Worm (Caenorhabditis elegans): ENCODE data around the gene aakb-1.

Gene aakb-1

DNA sequence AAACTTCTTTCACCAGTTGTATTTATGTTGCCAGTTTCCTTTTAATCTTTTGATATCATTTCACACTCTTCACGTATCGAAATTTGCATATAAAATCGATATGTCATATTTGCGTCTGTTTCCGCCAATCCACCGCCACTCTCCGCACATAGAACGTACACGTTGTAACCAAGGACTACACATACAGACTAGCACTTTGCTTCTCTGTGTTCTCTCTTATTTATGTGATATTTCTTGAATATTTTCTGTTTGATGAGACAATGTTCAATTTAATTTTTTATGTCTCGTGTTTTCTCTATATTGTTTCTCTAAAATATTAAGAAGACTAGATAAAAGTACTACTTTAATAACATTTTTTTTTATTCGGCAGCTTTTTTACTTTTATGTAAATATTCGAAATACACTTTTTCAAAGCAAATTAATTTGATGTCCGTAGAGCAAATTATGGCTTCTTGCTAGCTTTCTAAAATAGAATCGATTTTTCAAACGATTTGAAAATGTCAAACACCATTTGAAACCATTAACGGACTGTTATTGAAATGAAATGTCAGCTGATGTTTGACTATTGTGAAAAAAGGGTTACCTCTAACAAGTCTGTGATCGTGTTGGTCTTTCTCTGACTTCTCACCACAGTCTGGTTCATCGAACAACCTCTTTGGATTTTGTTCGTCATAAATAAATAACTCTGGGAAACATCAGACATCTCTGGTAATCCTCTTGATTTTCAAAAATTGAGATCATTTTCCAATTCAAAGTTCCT is 2.6 kb upstream of the aakb-1 start:
- TF ChIP-seq sdz-12 (GFP tag; optimal IDR thresholded peaks at IDR 0.05) (no peak), nhr-25 (tag; optimal IDR thresholded peaks at IDR 0.05; ENCODE audit: borderline replicate concordance, insufficient read depth) (no peak), zfp-2 (tag; optimal IDR thresholded peaks at IDR 0.05) (no peak), ceh-82 (tag; optimal IDR thresholded peaks at IDR 0.05) (no peak), Y48G9A.11 (GFP tag; IDR thresholded peaks at IDR 0.05) (no peak), lir-3 (tag; optimal IDR thresholded peaks at IDR 0.05) (no peak), dve-1 (tag; optimal IDR thresholded peaks at IDR 0.05; ENCODE audit: insufficient read depth) (peak; percentile 26), hlh-11 (tag; optimal IDR thresholded peaks at IDR 0.05) (peak; percentile 24), ctbp-1 (GFP tag; IDR thresholded peaks at IDR 0.05) (no peak), nhr-77 (tag; optimal IDR thresholded peaks at IDR 0.05) (no peak), F26F4.8 (GFP tag; conservative IDR thresholded peaks at IDR 0.05) (no peak), aly-2 (tag; optimal IDR thresholded peaks at IDR 0.05) (no peak), mep-1 (tag; optimal IDR thresholded peaks at IDR 0.05) (peak; percentile 26), pha-4 (GFP tag; IDR thresholded peaks at IDR 0.05) (no peak), pha-4 (tag; optimal IDR thresholded peaks at IDR 0.05) (no peak), set-16 (GFP tag; IDR thresholded peaks at IDR 0.05) (no peak), dmd-6 (GFP tag; IDR thresholded peaks at IDR 0.05) (0 out of 2 replicates have a peak, but pooled peaks have one; percentile 22), aha-1 (tag) (peak; percentile 58), daf-16 (GFP tag; optimal IDR thresholded peaks at IDR 0.05) (no peak), daf-16 (tag; optimal IDR thresholded peaks at IDR 0.05) (peak; percentile 61), nhr-237 (tag; optimal IDR thresholded peaks at IDR 0.05) (no peak), D1046.2 (GFP tag; IDR thresholded peaks at IDR 0.05) (no peak), Y105C5A.15 (GFP tag; IDR thresholded peaks at IDR 0.05) (no peak), F49E8.2 (tag; optimal IDR thresholded peaks at IDR 0.05; ENCODE audit: borderline replicate concordance) (no peak)

DNA sequence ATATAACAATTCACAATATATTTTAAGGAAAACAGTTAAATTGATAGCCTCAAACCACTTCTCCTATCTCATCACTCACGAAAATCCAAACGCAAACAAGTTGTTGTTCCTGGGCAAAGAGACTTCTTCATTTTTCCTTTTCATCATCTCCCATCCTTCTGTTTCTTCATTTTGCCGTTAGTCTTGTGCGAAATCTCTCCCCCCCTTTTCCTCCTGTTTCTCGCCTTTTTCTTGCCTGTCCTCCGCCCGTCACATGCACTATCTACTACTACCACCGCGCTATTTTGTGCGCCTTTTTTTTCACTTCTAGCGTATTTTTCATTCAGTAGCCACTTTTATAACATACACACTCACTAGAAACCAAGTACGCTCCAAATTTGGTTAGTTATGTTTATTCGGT is 1.1 kb upstream of the aakb-1 start:
- peak; percentile 49 for TF ChIP-seq mep-1 (tag; optimal IDR thresholded peaks at IDR 0.05)
- TF ChIP-seq mxl-2 (GFP tag; conservative IDR thresholded peaks at IDR 0.05): no peak
- peak in 1 of 2 experiments; percentile 61 for TF ChIP-seq daf-16 (GFP tag; optimal IDR thresholded peaks at IDR 0.05)
- no peak for TF ChIP-seq daf-16 (tag; optimal IDR thresholded peaks at IDR 0.05)
- TF ChIP-seq zfp-3 (GFP tag; conservative IDR thresholded peaks at IDR 0.05): no peak
- peak in 1 of 2 experiments; percentile 32 for TF ChIP-seq lsy-2 (tag; optimal IDR thresholded peaks at IDR 0.05)
- TF ChIP-seq zag-1 (tag; optimal IDR thresholded peaks at IDR 0.05): no peak
- TF ChIP-seq ceh-82 (tag; optimal IDR thresholded peaks at IDR 0.05): no peak
- TF ChIP-seq hlh-11 (tag; optimal IDR thresholded peaks at IDR 0.05): peak; percentile 56
- TF ChIP-seq spr-1 (tag; optimal IDR thresholded peaks at IDR 0.05): no peak
- no peak for TF ChIP-seq nhr-111 (GFP tag; optimal IDR thresholded peaks at IDR 0.05)
- peak; percentile 29 for TF ChIP-seq mxl-3 (GFP tag; optimal IDR thresholded peaks at IDR 0.05)
- TF ChIP-seq vab-7 (GFP tag; IDR thresholded peaks at IDR 0.05): no peak
- TF ChIP-seq dmd-6 (GFP tag; IDR thresholded peaks at IDR 0.05): peak; percentile 27; the same call in 1 of the 2 replicates
- peak; percentile 74 for TF ChIP-seq nhr-28 (tag; optimal IDR thresholded peaks at IDR 0.05)
- no peak for TF ChIP-seq mes-2 (tag; optimal IDR thresholded peaks at IDR 0.05; ENCODE audit: poor library complexity, severe bottlenecking)
- TF ChIP-seq fos-1 (tag; optimal IDR thresholded peaks at IDR 0.05): no peak
- no peak for TF ChIP-seq T20F7.1 (GFP tag; optimal IDR thresholded peaks at IDR 0.05)
- no peak for TF ChIP-seq ama-1 (optimal IDR thresholded peaks at IDR 0.05)
- TF ChIP-seq hmg-1.1 (GFP tag; IDR thresholded peaks at IDR 0.05): 0 out of 2 replicates have a peak, but pooled peaks have one; percentile 28
- peak; percentile 40 for TF ChIP-seq nhr-11 (tag; optimal IDR thresholded peaks at IDR 0.05)
- no peak for TF ChIP-seq ceh-28 (tag; optimal IDR thresholded peaks at IDR 0.05)
- TF ChIP-seq mdl-1 (tag; optimal IDR thresholded peaks at IDR 0.05): peak in 1 of 2 experiments; percentile 62
- peak; percentile 87 for TF ChIP-seq hlh-30 (tag; optimal IDR thresholded peaks at IDR 0.05; ENCODE audit: insufficient read depth)
